Worm (Caenorhabditis elegans) whole organism, young adult: Measurements from ENCODE around the gene oig-8.

ENCODE experiments used
- F49E8.2 ChIP-seq: sonication (generic microtip); optimal IDR thresholded peaks from 3 replicates; lab custom pipeline; 2017; ENCODE audit warnings: missing genetic modification characterization, mild to moderate bottlenecking, missing compliant biosample characterization, antibody characterized with exemption, moderate library complexity; ENCODE audit not compliant: insufficient read depth
- F57C9.4 ChIP-seq: sonication (generic microtip); optimal IDR thresholded peaks from 2 replicates; lab custom pipeline; 2017; ENCODE audit warnings: mild to moderate bottlenecking, missing genetic modification characterization, missing compliant biosample characterization
- K11D2.4 ChIP-seq: fragments of 200-800 bp; sonication (Bioruptor generic); IDR thresholded peaks from 2 replicates; pipeline ENCODE4 v1.3.6; 2022; ENCODE audit warnings: missing genetic modification reagents, missing genetic modification characterization, missing compliant biosample characterization
- ama-1 ChIP-seq, 3 experiments: fragments of 150-350 bp in 1 of 3; sonication (generic microtip) in 2 of 3; optimal IDR thresholded peaks; 2 replicates each; lab custom pipeline; 2014 to 2018; ENCODE audit warnings: missing biosample characterization in 2 of 3, missing genetic modification characterization in 2 of 3, missing genetic modification reagents in 2 of 3
- bed-2 ChIP-seq: fragments of 200-800 bp; sonication (Bioruptor generic); IDR thresholded peaks from 2 replicates; pipeline ENCODE4 v1.3.6; 2022; ENCODE audit warnings: missing genetic modification reagents, missing genetic modification characterization, missing compliant biosample characterization
- egl-18 ChIP-seq: fragments of 200-800 bp; sonication (Bioruptor generic); IDR thresholded peaks from 2 replicates; pipeline ENCODE4 v1.3.6; 2022; ENCODE audit warnings: missing genetic modification reagents, missing genetic modification characterization, missing compliant biosample characterization
- ets-4 ChIP-seq: fragments of 200-800 bp; sonication (Bioruptor generic); optimal IDR thresholded peaks from 2 replicates; lab custom pipeline; 2018; ENCODE audit warnings: mild to moderate bottlenecking, missing genetic modification characterization, missing compliant biosample characterization
- fkh-3 ChIP-seq: sonication (generic microtip); optimal IDR thresholded peaks from 2 replicates; lab custom pipeline; 2016; ENCODE audit warnings: mild to moderate bottlenecking, missing genetic modification characterization, missing compliant biosample characterization
- lsy-27 ChIP-seq: sonication (generic microtip); optimal IDR thresholded peaks from 2 replicates; lab custom pipeline; 2017; ENCODE audit warnings: missing genetic modification characterization, mild to moderate bottlenecking, missing compliant biosample characterization, antibody characterized with exemption, missing genotype, borderline replicate concordance; ENCODE audit not compliant: insufficient read depth
- nfya-1 ChIP-seq: sonication (generic microtip); optimal IDR thresholded peaks from 2 replicates; lab custom pipeline; 2017; ENCODE audit warnings: antibody characterized with exemption, missing compliant biosample characterization, missing genetic modification characterization, borderline replicate concordance; ENCODE audit not compliant: insufficient read depth
- somi-1 ChIP-seq: fragments of 200-800 bp; sonication (Bioruptor generic); optimal IDR thresholded peaks from 2 replicates; lab custom pipeline; 2018; ENCODE audit warnings: mild to moderate bottlenecking, missing genetic modification characterization, missing compliant biosample characterization
- unc-62 ChIP-seq: fragments of 150-350 bp; optimal IDR thresholded peaks from 2 replicates; lab custom pipeline; 2014; ENCODE audit warnings: missing biosample characterization, missing genetic modification reagents, missing genetic modification characterization
- ztf-22 ChIP-seq: fragments of 200-800 bp; sonication (Bioruptor generic); optimal IDR thresholded peaks from 2 replicates; lab custom pipeline; 2018; ENCODE audit warnings: mild to moderate bottlenecking, missing genetic modification characterization, moderate library complexity, missing compliant biosample characterization
- ztf-6 ChIP-seq: fragments of 200-800 bp; sonication (Bioruptor generic); IDR thresholded peaks from 2 replicates; pipeline ENCODE4 v1.3.6; 2022; ENCODE audit warnings: missing genetic modification reagents, missing genetic modification characterization, missing compliant biosample characterization

- no peak for TF ChIP-seq ets-4
- no peak for TF ChIP-seq unc-62
- TF ChIP-seq F49E8.2 (tag; lab: Kevin White, UChicago), result no peak
- no peak for TF ChIP-seq ztf-6
- no peak for TF ChIP-seq ztf-22 (GFP tag; lab: Kevin White, UChicago)
- no peak for TF ChIP-seq nfya-1
- TF ChIP-seq lsy-27 (tag; lab: Kevin White, UChicago), result no peak
- TF ChIP-seq bed-2 (GFP tag; lab: Robert Waterston, UW), result no peak
- no peak for TF ChIP-seq fkh-3
- TF ChIP-seq somi-1, result no peak
- no peak for TF ChIP-seq egl-18 (GFP tag; lab: Robert Waterston, UW)
- no peak for TF ChIP-seq ama-1 (optimal IDR thresholded peaks at IDR 0.05; lab: Kevin White, UChicago)
- TF ChIP-seq ama-1 (GFP tag; optimal IDR thresholded peaks at IDR 0.05; lab: Kevin White, UChicago), result no peak
- no peak for TF ChIP-seq F57C9.4 (tag; lab: Kevin White, UChicago)
- TF ChIP-seq K11D2.4, result no peak
These were observed 30.8 kb upstream of the oig-8 start, which contains the start of gene ift-74 for ce11 chrII:6679724-6680123.
